Fruit fly (Drosophila melanogaster): ENCODE results near the gene LManII.
A peak's percentile ranks its signal among the peaks of the same experiment; 100 is the strongest.

Gene LManII

DNA sequence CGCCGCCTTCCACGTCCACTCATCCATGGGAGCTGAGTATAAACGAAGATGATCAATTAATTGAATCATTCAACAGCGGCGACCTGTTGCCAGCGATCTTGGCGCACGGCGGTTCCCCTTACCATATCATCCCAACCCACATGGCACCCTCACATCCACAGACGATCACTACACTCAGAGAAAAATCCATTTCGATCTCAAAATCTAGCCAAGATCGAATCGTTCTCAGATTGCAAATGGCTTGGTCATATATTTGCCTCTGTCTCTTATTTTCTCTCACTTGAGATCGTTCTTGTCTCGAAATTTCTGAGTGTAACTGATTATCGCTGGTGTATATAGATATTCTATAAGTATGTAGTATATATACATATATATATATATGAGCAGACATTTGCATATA, 10.9 kb downstream of the LManII start (continued):
- TF ChIP-seq CG17361 (GFP tag; IDR thresholded peaks at IDR 0.05) (peak; percentile 36; the same call in 1 of the 3 replicates), CG12659 (GFP tag; optimal IDR thresholded peaks at IDR 0.05) (peak; percentile 5), CG15073 (GFP tag; optimal IDR thresholded peaks at IDR 0.05) (no peak), pnt (GFP tag; optimal IDR thresholded peaks at IDR 0.05) (peak; percentile 16), CG32767 (GFP tag; IDR thresholded peaks at IDR 0.05) (no peak), trh (GFP tag; optimal IDR thresholded peaks at IDR 0.05) (no peak), exex (tag; optimal IDR thresholded peaks at IDR 0.05) (peak; percentile 4), CG6654 (GFP tag; optimal IDR thresholded peaks at IDR 0.05) (peak; percentile 15), CG6689 (GFP tag; IDR thresholded peaks at IDR 0.05) (0 out of 2 replicates have a peak, but pooled peaks have one; percentile 18), HLH4C (GFP tag; IDR thresholded peaks at IDR 0.05; ENCODE audit: partially characterized antibody) (no peak), salm (tag; optimal IDR thresholded peaks at IDR 0.05) (peak; percentile 11), CG14441 (GFP tag; IDR thresholded peaks at IDR 0.05) (peak; percentile 73), CG15514 (GFP tag; optimal IDR thresholded peaks at IDR 0.05) (peak; percentile 60), chif (GFP tag; optimal IDR thresholded peaks at IDR 0.05) (peak; percentile 6 to 8), CG13624 (GFP tag; optimal IDR thresholded peaks at IDR 0.05) (peak; percentile 10), Oaz (GFP tag; IDR thresholded peaks at IDR 0.05) (no peak), CG5245 (GFP tag; optimal IDR thresholded peaks at IDR 0.05) (peak; percentile 44), CG12155 (GFP tag; optimal IDR thresholded peaks at IDR 0.05) (peak; percentile 10), CG17328 (GFP tag; IDR thresholded peaks at IDR 0.05) (no peak), kay (GFP tag; optimal IDR thresholded peaks at IDR 0.05) (peak; percentile 41), Side (GFP tag; optimal IDR thresholded peaks at IDR 0.05) (no peak), gce (GFP tag; IDR thresholded peaks at IDR 0.05) (peak; percentile 45; the same call in 1 of the 3 replicates), CG5953 (GFP tag; IDR thresholded peaks at IDR 0.05) (no peak), Oli (tag; optimal IDR thresholded peaks at IDR 0.05) (peak; percentile 54), CG7556 (GFP tag; optimal IDR thresholded peaks at IDR 0.05) (peak; percentile 15), CG1603 (tag; optimal IDR thresholded peaks at IDR 0.05) (peak; percentile 62), CG4730 (GFP tag; IDR thresholded peaks at IDR 0.05) (peak; percentile 38; the same call in 1 of the 2 replicates), B-H1 (GFP tag; IDR thresholded peaks at IDR 0.05) (peak; percentile 35; the same call in 2 of the 3 replicates), CG12071 (GFP tag; optimal IDR thresholded peaks at IDR 0.05) (peak; percentile 50), ranshi (GFP tag; IDR thresholded peaks at IDR 0.05) (peak; percentile 58; the same call in 1 of the 2 replicates), sc (optimal IDR thresholded peaks at IDR 0.05) (no peak), sc (GFP tag; optimal IDR thresholded peaks at IDR 0.05) (peak; percentile 33), schlank (tag; optimal IDR thresholded peaks at IDR 0.05) (peak; percentile 26), Meics (GFP tag; optimal IDR thresholded peaks at IDR 0.05) (peak; percentile 62), Atf6 (GFP tag; IDR thresholded peaks at IDR 0.05) (peak; percentile 63), Eip74EF (GFP tag; optimal IDR thresholded peaks at IDR 0.05) (peak in 1 of 2 experiments; percentile 3), CG15479 (GFP tag; optimal IDR thresholded peaks at IDR 0.05) (no peak), al (GFP tag; IDR thresholded peaks at IDR 0.05) (peak; percentile 57), CG17802 (tag; optimal IDR thresholded peaks at IDR 0.05) (peak; percentile 38), zen2 (GFP tag; IDR thresholded peaks at IDR 0.05; ENCODE audit: partially characterized antibody) (no peak), CG10431 (GFP tag; optimal IDR thresholded peaks at IDR 0.05) (no peak), otp (GFP tag; IDR thresholded peaks at IDR 0.05) (peak; percentile 26; the same call in 1 of the 3 replicates), ro (GFP tag; IDR thresholded peaks at IDR 0.05) (no peak), ci (GFP tag; IDR thresholded peaks at IDR 0.05) (peak; percentile 75; the same call in 2 of the 3 replicates), trem (tag; optimal IDR thresholded peaks at IDR 0.05) (peak; percentile 16), crol (GFP tag; IDR thresholded peaks at IDR 0.05) (no peak), CG12219 (GFP tag; optimal IDR thresholded peaks at IDR 0.05) (peak; percentile 38), CG6765 (GFP tag; optimal IDR thresholded peaks at IDR 0.05) (peak; percentile 32), CG8924 (tag; optimal IDR thresholded peaks at IDR 0.05) (peak; percentile 42), peb (GFP tag; IDR thresholded peaks at IDR 0.05) (peak; percentile 56), sens-2 (GFP tag; IDR thresholded peaks at IDR 0.05) (peak; percentile 29; the same call in 1 of the 2 replicates)

All from whole organism, embryonic.